Worm (Caenorhabditis elegans): ENCODE results near the gene K02D10.8.

K02D10.8 gene

ce11 chrIII:8767889-8768361, 18.3 kb upstream of the K02D10.8 start, which contains the start of gene mtss-1 (continued):
- TF ChIP-seq lim-7 (GFP tag; IDR thresholded peaks at IDR 0.05) (no peak), F44E2.7 (GFP tag; IDR thresholded peaks at IDR 0.05) (no peak), D1046.2 (GFP tag; IDR thresholded peaks at IDR 0.05) (no peak), skn-1 (tag; optimal IDR thresholded peaks at IDR 0.05) (no peak), daf-8 (GFP tag; IDR thresholded peaks at IDR 0.05) (no peak), lin-15B (tag; optimal IDR thresholded peaks at IDR 0.05) (no peak), daf-19 (GFP tag; conservative IDR thresholded peaks at IDR 0.05) (no peak), lin-39 (tag; optimal IDR thresholded peaks at IDR 0.05) (no peak), cey-2 (tag; optimal IDR thresholded peaks at IDR 0.05; ENCODE audit: borderline replicate concordance, insufficient read depth) (no peak), lin-13 (GFP tag; optimal IDR thresholded peaks at IDR 0.05) (no peak), spr-1 (tag; optimal IDR thresholded peaks at IDR 0.05) (peak; percentile 41), unc-39 (tag; optimal IDR thresholded peaks at IDR 0.05) (no peak), lin-29 (GFP tag; IDR thresholded peaks at IDR 0.05) (no peak), nhr-41 (GFP tag; IDR thresholded peaks at IDR 0.05) (no peak), duxl-1 (tag; optimal IDR thresholded peaks at IDR 0.05; ENCODE audit: poor library complexity) (peak; percentile 51), php-3 (GFP tag; IDR thresholded peaks at IDR 0.05) (no peak), ztf-7 (tag; optimal IDR thresholded peaks at IDR 0.05) (peak; percentile 51), nhr-28 (tag; optimal IDR thresholded peaks at IDR 0.05) (no peak), attf-4 (tag; optimal IDR thresholded peaks at IDR 0.05) (no peak), mes-2 (tag; optimal IDR thresholded peaks at IDR 0.05; ENCODE audit: poor library complexity, severe bottlenecking) (peak; percentile 86), dmd-8 (GFP tag; IDR thresholded peaks at IDR 0.05) (no peak), ZK337.2 (GFP tag; IDR thresholded peaks at IDR 0.05) (no peak), snpc-1.2 (GFP tag; IDR thresholded peaks at IDR 0.05) (no peak), dpl-1 (GFP tag; optimal IDR thresholded peaks at IDR 0.05) (peak; percentile 50), aly-2 (tag; optimal IDR thresholded peaks at IDR 0.05) (no peak), ceh-44 (GFP tag; IDR thresholded peaks at IDR 0.05) (no peak), pqm-1 (tag; optimal IDR thresholded peaks at IDR 0.05) (no peak), spr-3 (GFP tag; optimal IDR thresholded peaks at IDR 0.05) (no peak), daf-16 (GFP tag; optimal IDR thresholded peaks at IDR 0.05) (no peak), daf-16 (tag; optimal IDR thresholded peaks at IDR 0.05) (peak; percentile 65), ama-1 (optimal IDR thresholded peaks at IDR 0.05) (no peak), R02D3.7 (tag; optimal IDR thresholded peaks at IDR 0.05) (no peak), F49E8.2 (tag; optimal IDR thresholded peaks at IDR 0.05; ENCODE audit: borderline replicate concordance) (no peak), zfp-2 (tag; optimal IDR thresholded peaks at IDR 0.05) (no peak), nhr-10 (tag; optimal IDR thresholded peaks at IDR 0.05) (no peak), lsy-2 (tag; optimal IDR thresholded peaks at IDR 0.05) (peak in 1 of 2 experiments; percentile 58), nhr-11 (tag; optimal IDR thresholded peaks at IDR 0.05) (no peak), mxl-2 (GFP tag; conservative IDR thresholded peaks at IDR 0.05) (no peak), F37D6.2 (tag; optimal IDR thresholded peaks at IDR 0.05) (no peak), pha-4 (GFP tag; IDR thresholded peaks at IDR 0.05) (peak; percentile 39; the same call in 1 of the 2 replicates), pha-4 (tag; optimal IDR thresholded peaks at IDR 0.05) (no peak), set-16 (GFP tag; IDR thresholded peaks at IDR 0.05) (no peak), zfp-3 (GFP tag; conservative IDR thresholded peaks at IDR 0.05) (no peak), nhr-42 (GFP tag; IDR thresholded peaks at IDR 0.05) (no peak), gei-8 (GFP tag; optimal IDR thresholded peaks at IDR 0.05) (no peak), ZK546.5 (tag; optimal IDR thresholded peaks at IDR 0.05) (no peak), Y48G9A.11 (GFP tag; IDR thresholded peaks at IDR 0.05) (no peak), hlh-11 (tag; optimal IDR thresholded peaks at IDR 0.05) (peak; percentile 33), arid-1 (GFP tag; conservative IDR thresholded peaks at IDR 0.05) (0 out of 2 replicates have a peak, but pooled peaks have one; percentile 53), unc-62 (GFP tag; optimal IDR thresholded peaks at IDR 0.05 in 1 of 2) (no peak), unc-62 (tag; optimal IDR thresholded peaks at IDR 0.05) (no peak), aha-1 (tag) (no peak), nhr-25 (tag; optimal IDR thresholded peaks at IDR 0.05; ENCODE audit: borderline replicate concordance, insufficient read depth) (no peak)

All from whole organism, L4 larva.